Fruit fly (Drosophila melanogaster) whole organism, adult: ENCODE results near the gene GstZ1.
A peak's percentile ranks its signal among the peaks of the same experiment; 100 is the strongest.

ENCODE experiments used
- CG14711 ChIP-seq: fragments of 200-800 bp; sonication (Bioruptor generic); optimal IDR thresholded peaks from 2 replicates; lab custom pipeline; 2018; ENCODE audit warnings: missing biosample characterization, mild to moderate bottlenecking, missing genetic modification characterization, moderate library complexity
- CG33017 ChIP-seq: fragments of 200-800 bp; sonication (Bioruptor generic); optimal IDR thresholded peaks from 2 replicates; lab custom pipeline; 2018; ENCODE audit warnings: missing biosample characterization, mild to moderate bottlenecking, missing genetic modification characterization, moderate library complexity
- cic ChIP-seq: fragments of 200-800 bp; sonication (Bioruptor generic); optimal IDR thresholded peaks from 2 replicates; lab custom pipeline; 2017; ENCODE audit warnings: missing biosample characterization, mild to moderate bottlenecking, missing genetic modification characterization, moderate library complexity
- cnc ChIP-seq, 2 experiments: fragments of >200 bp; optimal IDR thresholded peaks; 2 replicates each; lab custom pipeline; 2017
- kay ChIP-seq: fragments of 200-800 bp; sonication (Bioruptor generic); peaks from one replicate; lab custom pipeline; 2016; ENCODE audit warnings: missing biosample characterization, missing genetic modification characterization, borderline replicate concordance
- ovo ChIP-seq: fragments of 200-800 bp; sonication (Bioruptor generic); optimal IDR thresholded peaks from 2 replicates; lab custom pipeline; 2016; ENCODE audit warnings: missing biosample characterization, missing genetic modification characterization

- TF ChIP-seq ovo (GFP tag; lab: Kevin White, UChicago) (no peak), cnc (optimal IDR thresholded peaks at IDR 0.05; lab: Kevin White, UChicago) (no peak), kay (GFP tag; lab: Kevin White, UChicago) (peak; percentile 92), CG14711 (no peak), CG33017 (tag; lab: Kevin White, UChicago) (no peak), cic (GFP tag; lab: Kevin White, UChicago) (no peak)
Measured at dm6 chr3R:9499238-9499637, 42.9 kb upstream of the GstZ1 start.
